Fruit fly (Drosophila melanogaster) whole organism, embryonic: ENCODE data around the gene foi.

Experiments
- CG12071 ChIP-seq: fragments of 200-800 bp; sonication (Bioruptor generic); optimal IDR thresholded peaks from 3 replicates; lab custom pipeline; 2018; ENCODE audit warnings: missing biosample characterization, mild to moderate bottlenecking, missing genetic modification characterization
- CG12104 ChIP-seq: fragments of 200-800 bp; sonication (Bioruptor generic); optimal IDR thresholded peaks from 3 replicates; lab custom pipeline; 2016; ENCODE audit warnings: missing biosample characterization, missing genetic modification characterization
- CG13123 ChIP-seq: fragments of 200-800 bp; sonication (Bioruptor generic); optimal IDR thresholded peaks from 2 replicates; lab custom pipeline; 2016; ENCODE audit warnings: missing biosample characterization, missing genetic modification characterization
- CG13775 ChIP-seq: fragments of 200-800 bp; sonication (Bioruptor generic); optimal IDR thresholded peaks from 3 replicates; lab custom pipeline; 2017; ENCODE audit warnings: missing biosample characterization, mild to moderate bottlenecking, missing genetic modification characterization
- CG15269 ChIP-seq: fragments of 200-800 bp; sonication (Bioruptor generic); optimal IDR thresholded peaks from 2 replicates; lab custom pipeline; 2018; ENCODE audit warnings: missing biosample characterization, mild to moderate bottlenecking, missing genetic modification characterization, moderate library complexity
- CG1529 ChIP-seq: fragments of 200-800 bp; sonication (Bioruptor generic); optimal IDR thresholded peaks from 3 replicates; lab custom pipeline; 2018; ENCODE audit warnings: missing biosample characterization, missing genetic modification characterization
- CG17568 ChIP-seq: fragments of 200-800 bp; sonication (Bioruptor generic); optimal IDR thresholded peaks from 2 replicates; lab custom pipeline; 2018; ENCODE audit warnings: missing biosample characterization, mild to moderate bottlenecking, missing genetic modification characterization, moderate library complexity
- CG17829 ChIP-seq: fragments of 200-800 bp; optimal IDR thresholded peaks from 2 replicates; lab custom pipeline; 2019; ENCODE audit warnings: missing biosample characterization, mild to moderate bottlenecking, missing genetic modification characterization, moderate library complexity
- CG1792 ChIP-seq: fragments of 200-800 bp; sonication (Bioruptor generic); optimal IDR thresholded peaks from 2 replicates; lab custom pipeline; 2016; ENCODE audit warnings: missing biosample characterization, missing genetic modification characterization
- CG18476 ChIP-seq: fragments of 200-800 bp; sonication (Bioruptor generic); optimal IDR thresholded peaks from 2 replicates; lab custom pipeline; 2016; ENCODE audit warnings: missing biosample characterization, mild to moderate bottlenecking, missing genetic modification characterization
- CG3281 ChIP-seq: fragments of 200-800 bp; sonication (Bioruptor generic); optimal IDR thresholded peaks from 3 replicates; lab custom pipeline; 2017; ENCODE audit warnings: missing biosample characterization, mild to moderate bottlenecking, missing genetic modification characterization
- CG4404 ChIP-seq: fragments of 200-800 bp; sonication (Bioruptor generic); IDR thresholded peaks from 2 replicates; pipeline ENCODE4 v1.3.6; 2022; ENCODE audit warnings: missing biosample characterization, missing genetic modification characterization
- CG6813 ChIP-seq: fragments of 200-800 bp; sonication (Bioruptor generic); optimal IDR thresholded peaks from 2 replicates; lab custom pipeline; 2017; ENCODE audit warnings: missing biosample characterization, missing genetic modification characterization, mild to moderate bottlenecking, moderate library complexity, missing genetic modification reagents
- CG7372 ChIP-seq: fragments of 200-800 bp; sonication (Bioruptor generic); IDR thresholded peaks from 2 replicates; pipeline ENCODE4 v1.3.6; 2022; ENCODE audit warnings: missing biosample characterization, missing genetic modification characterization
- CG7987 ChIP-seq: fragments of 200-800 bp; sonication (Bioruptor generic); optimal IDR thresholded peaks from 2 replicates; lab custom pipeline; 2018; ENCODE audit warnings: missing biosample characterization, mild to moderate bottlenecking, missing genetic modification characterization, moderate library complexity
- CG8359 ChIP-seq: fragments of 200-800 bp; sonication (Bioruptor generic); optimal IDR thresholded peaks from 2 replicates; lab custom pipeline; 2017; ENCODE audit warnings: missing biosample characterization, mild to moderate bottlenecking, missing genetic modification characterization, borderline replicate concordance
- CG9797 ChIP-seq: fragments of 200-800 bp; sonication (Bioruptor generic); optimal IDR thresholded peaks from 3 replicates; lab custom pipeline; 2018; ENCODE audit warnings: missing biosample characterization, mild to moderate bottlenecking, missing genetic modification characterization
- CG9817 ChIP-seq: fragments of 200-800 bp; sonication (Bioruptor generic); optimal IDR thresholded peaks from 2 replicates; lab custom pipeline; 2018; ENCODE audit warnings: missing biosample characterization, mild to moderate bottlenecking, missing genetic modification characterization, moderate library complexity
- CTCF ChIP-seq: fragments of 200-800 bp; sonication (Bioruptor generic); optimal IDR thresholded peaks from 2 replicates; lab custom pipeline; 2017; ENCODE audit warnings: missing biosample characterization, mild to moderate bottlenecking, missing genetic modification characterization, moderate library complexity
- Dip2 ChIP-seq: fragments of 200-800 bp; sonication (Bioruptor generic); IDR thresholded peaks from 2 replicates; pipeline ENCODE4 v1.3.6; 2022; ENCODE audit warnings: missing biosample characterization, missing genetic modification characterization
- Doc3 ChIP-seq: fragments of 200-800 bp; sonication (Bioruptor generic); IDR thresholded peaks from 3 replicates; pipeline ENCODE4 v1.3.6; 2022; ENCODE audit warnings: missing biosample characterization, missing genetic modification characterization; ENCODE audit not compliant: partially characterized antibody
- Ets97D ChIP-seq: fragments of 200-800 bp; sonication (Bioruptor generic); optimal IDR thresholded peaks from 3 replicates; lab custom pipeline; 2016; ENCODE audit warnings: missing biosample characterization, missing genetic modification characterization
- Fer3 ChIP-seq: fragments of 200-800 bp; sonication (Bioruptor generic); optimal IDR thresholded peaks from 2 replicates; lab custom pipeline; 2018; ENCODE audit warnings: missing biosample characterization, mild to moderate bottlenecking, missing genetic modification characterization, moderate library complexity
- HLHmδ ChIP-seq: fragments of 200-800 bp; sonication (Bioruptor generic); optimal IDR thresholded peaks from 2 replicates; lab custom pipeline; 2018; ENCODE audit warnings: missing biosample characterization, mild to moderate bottlenecking, missing genetic modification characterization, moderate library complexity
- MBD-R2 ChIP-seq: fragments of 200-800 bp; sonication (Bioruptor generic); IDR thresholded peaks from 2 replicates; pipeline ENCODE4 v1.3.6; 2022; ENCODE audit warnings: missing biosample characterization, missing genetic modification characterization
- Max ChIP-seq: fragments of 200-800 bp; sonication (Bioruptor generic); optimal IDR thresholded peaks from 2 replicates; lab custom pipeline; 2016; ENCODE audit warnings: missing biosample characterization, mild to moderate bottlenecking, missing genetic modification characterization
- NK7.1 ChIP-seq: fragments of 200-800 bp; sonication (Bioruptor generic); optimal IDR thresholded peaks from 3 replicates; lab custom pipeline; 2016; ENCODE audit warnings: missing biosample characterization, missing genetic modification characterization
- Nf-YB ChIP-seq: fragments of 200-800 bp; sonication (Bioruptor generic); optimal IDR thresholded peaks from 3 replicates; lab custom pipeline; 2019; ENCODE audit warnings: missing biosample characterization, mild to moderate bottlenecking, missing genetic modification characterization, moderate library complexity
- Oli ChIP-seq: fragments of 200-800 bp; sonication (Bioruptor generic); optimal IDR thresholded peaks from 2 replicates; lab custom pipeline; 2018; ENCODE audit warnings: missing biosample characterization, mild to moderate bottlenecking, missing genetic modification characterization, moderate library complexity
- Rx ChIP-seq: fragments of 200-800 bp; sonication (Bioruptor generic); IDR thresholded peaks from 2 replicates; pipeline ENCODE4 v1.3.6; 2022; ENCODE audit warnings: missing biosample characterization, missing genetic modification characterization
- Sox100B ChIP-seq: fragments of 200-800 bp; sonication (Bioruptor generic); optimal IDR thresholded peaks from 3 replicates; lab custom pipeline; 2018; ENCODE audit warnings: missing biosample characterization, mild to moderate bottlenecking, missing genetic modification characterization
- ac ChIP-seq: fragments of 200-800 bp; sonication (Bioruptor generic); optimal IDR thresholded peaks from 3 replicates; lab custom pipeline; 2017; ENCODE audit warnings: missing biosample characterization, mild to moderate bottlenecking, missing genetic modification characterization
- al ChIP-seq: fragments of 200-800 bp; sonication (Bioruptor generic); IDR thresholded peaks from 2 replicates; pipeline ENCODE4 v1.3.6; 2022; ENCODE audit warnings: missing biosample characterization, missing genetic modification characterization
- bbx ChIP-seq: fragments of 200-800 bp; sonication (Bioruptor generic); IDR thresholded peaks from 2 replicates; pipeline ENCODE4 v1.3.6; 2022; ENCODE audit warnings: missing biosample characterization, missing genetic modification characterization; ENCODE audit not compliant: partially characterized antibody
- cg ChIP-seq: fragments of 200-800 bp; sonication (Bioruptor generic); optimal IDR thresholded peaks from 3 replicates; lab custom pipeline; 2019; ENCODE audit warnings: missing biosample characterization, mild to moderate bottlenecking, missing genetic modification characterization, moderate library complexity
- dan ChIP-seq: fragments of 200-800 bp; sonication (Bioruptor generic); IDR thresholded peaks from 2 replicates; pipeline ENCODE4 v1.3.6; 2022; ENCODE audit warnings: missing biosample characterization, missing genetic modification characterization
- dpn ChIP-seq, 2 experiments: fragments of 200-800 bp; sonication (Bioruptor generic); optimal IDR thresholded peaks; 3 replicates each; lab custom pipeline; 2016; ENCODE audit warnings: missing biosample characterization in 2 of 2, missing genetic modification characterization in 2 of 2
- en ChIP-seq: fragments of 200-800 bp; sonication (Bioruptor generic); optimal IDR thresholded peaks from 2 replicates; lab custom pipeline; 2016; ENCODE audit warnings: missing biosample characterization, missing genetic modification characterization
- fd3F ChIP-seq: fragments of 200-800 bp; sonication (Bioruptor generic); optimal IDR thresholded peaks from 2 replicates; lab custom pipeline; 2018; ENCODE audit warnings: missing biosample characterization, mild to moderate bottlenecking, missing genetic modification characterization, moderate library complexity
- grau ChIP-seq: fragments of 200-800 bp; optimal IDR thresholded peaks from 3 replicates; lab custom pipeline; 2019; ENCODE audit warnings: missing biosample characterization, mild to moderate bottlenecking, missing genetic modification characterization, moderate library complexity
- gro ChIP-seq: fragments of 200-800 bp; sonication (Bioruptor generic); optimal IDR thresholded peaks from 2 replicates; lab custom pipeline; 2016; ENCODE audit warnings: missing biosample characterization, missing genetic modification characterization
- ham ChIP-seq: fragments of 200-800 bp; sonication (Bioruptor generic); IDR thresholded peaks from 2 replicates; pipeline ENCODE4 v1.3.6; 2022; ENCODE audit warnings: missing biosample characterization, missing genetic modification characterization
- lov ChIP-seq, 2 experiments: fragments of 200-800 bp in 1 of 2; fragments of >200 bp in 1 of 2; sonication (Bioruptor generic) in 1 of 2; IDR thresholded peaks in 1 of 2; optimal IDR thresholded peaks in 1 of 2; 2 replicates in 1 of 2; 3 replicates in 1 of 2; pipeline versions ENCODE4 v1.3.6 to Lab custom; 2017 to 2022; ENCODE audit warnings: missing biosample characterization in 1 of 2, missing genetic modification characterization in 1 of 2
- mld ChIP-seq: fragments of 200-800 bp; sonication (Bioruptor generic); IDR thresholded peaks from 3 replicates; pipeline ENCODE4 v1.3.6; 2022; ENCODE audit warnings: missing biosample characterization, missing genetic modification characterization; ENCODE audit not compliant: partially characterized antibody
- nau ChIP-seq: fragments of 200-800 bp; sonication (Bioruptor generic); optimal IDR thresholded peaks from 3 replicates; lab custom pipeline; 2017; ENCODE audit warnings: missing biosample characterization, mild to moderate bottlenecking, missing genetic modification characterization, missing genetic modification reagents
- pfk ChIP-seq: fragments of 200-800 bp; sonication (Bioruptor generic); optimal IDR thresholded peaks from 2 replicates; lab custom pipeline; 2018; ENCODE audit warnings: missing biosample characterization, mild to moderate bottlenecking, missing genetic modification characterization, moderate library complexity
- repo ChIP-seq: fragments of 200-800 bp; sonication (Bioruptor generic); optimal IDR thresholded peaks from 2 replicates; lab custom pipeline; 2016; ENCODE audit warnings: missing biosample characterization, missing genetic modification characterization
- salm ChIP-seq: fragments of 200-800 bp; sonication (Bioruptor generic); optimal IDR thresholded peaks from 2 replicates; lab custom pipeline; 2018; ENCODE audit warnings: missing biosample characterization, mild to moderate bottlenecking, missing genetic modification characterization
- sna ChIP-seq: fragments of 200-800 bp; sonication (Bioruptor generic); IDR thresholded peaks from 2 replicates; pipeline ENCODE4 v1.3.6; 2022; ENCODE audit warnings: missing biosample characterization, missing genetic modification characterization; ENCODE audit not compliant: partially characterized antibody
- stc ChIP-seq: fragments of 200-800 bp; sonication (Bioruptor generic); IDR thresholded peaks from 2 replicates; pipeline ENCODE4 v1.3.6; 2022; ENCODE audit warnings: missing biosample characterization, missing genetic modification characterization
- trem ChIP-seq: fragments of 200-800 bp; optimal IDR thresholded peaks from 3 replicates; lab custom pipeline; 2019; ENCODE audit warnings: missing biosample characterization, mild to moderate bottlenecking, missing genetic modification characterization, moderate library complexity

Gene foi

DNA sequence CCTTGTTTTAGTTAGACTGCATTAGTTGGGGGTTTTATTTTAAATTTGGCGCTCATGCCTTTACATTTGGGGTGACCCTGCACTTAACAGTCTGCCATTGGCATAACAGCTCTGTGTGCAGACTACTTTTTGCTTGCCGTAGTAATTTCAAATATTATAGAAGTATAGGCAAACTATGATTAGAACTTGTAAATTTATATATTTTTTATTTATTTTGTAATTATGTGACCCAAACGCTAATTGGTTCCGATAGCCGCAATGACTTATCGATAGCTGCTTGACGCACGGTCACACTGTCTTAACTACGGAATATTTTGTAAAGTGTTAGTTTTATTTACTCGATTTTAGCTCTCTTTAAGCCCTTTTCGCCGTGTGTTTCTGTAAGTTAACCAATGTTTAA, 19.7 kb downstream of the foi start, which contains the start of gene rhea (continued):
- TF ChIP-seq Nf-YB (peak; percentile 16), dpn (GFP tag; optimal IDR thresholded peaks at IDR 0.05; lab: Kevin White, UChicago) (peak in 1 of 2 experiments; percentile 39), ac (no peak), CG1529 (GFP tag; lab: Kevin White, UChicago) (no peak), CG12071 (GFP tag; lab: Kevin White, UChicago) (no peak), CG12104 (GFP tag; lab: Kevin White, UChicago) (no peak), HLHmδ (GFP tag; lab: Kevin White, UChicago) (no peak), NK7.1 (GFP tag; lab: Kevin White, UChicago) (no peak), CG9817 (no peak), Ets97D (GFP tag; lab: Kevin White, UChicago) (peak; percentile 25), CG3281 (GFP tag; lab: Kevin White, UChicago) (no peak), Rx (GFP tag; lab: Robert Waterston, UW) (no peak), grau (tag; lab: Kevin White, UChicago) (peak; percentile 24), MBD-R2 (GFP tag; lab: Robert Waterston, UW) (peak; percentile 50; the same call in 1 of the 2 replicates), Max (GFP tag; lab: Kevin White, UChicago) (no peak), pfk (no peak), Doc3 (peak; percentile 81), CG8359 (GFP tag; lab: Kevin White, UChicago) (no peak), nau (GFP tag; lab: Kevin White, UChicago) (no peak), cg (GFP tag; lab: Kevin White, UChicago) (no peak), CG1792 (GFP tag; lab: Kevin White, UChicago) (no peak), fd3F (GFP tag; lab: Kevin White, UChicago) (no peak), repo (GFP tag; lab: Kevin White, UChicago) (no peak), CG17829 (tag; lab: Kevin White, UChicago) (peak; percentile 57), CG15269 (tag; lab: Kevin White, UChicago) (peak; percentile 13), stc (no peak), CG4404 (GFP tag; lab: Robert Waterston, UW) (no peak), salm (no peak), bbx (peak; percentile 77), Sox100B (GFP tag; lab: Kevin White, UChicago) (no peak), CG9797 (GFP tag; lab: Kevin White, UChicago) (peak; percentile 82), CG13775 (GFP tag; lab: Kevin White, UChicago) (peak; percentile 37), mld (no peak), CG6813 (GFP tag; lab: Kevin White, UChicago) (no peak), dan (GFP tag; lab: Robert Waterston, UW) (no peak), Fer3 (tag; lab: Kevin White, UChicago) (no peak), CG7987 (GFP tag; lab: Kevin White, UChicago) (no peak), Oli (tag; lab: Kevin White, UChicago) (no peak), CG13123 (GFP tag; lab: Kevin White, UChicago) (no peak), CG18476 (GFP tag; lab: Kevin White, UChicago) (peak; percentile 24), gro (no peak), lov (optimal IDR thresholded peaks at IDR 0.05; lab: Kevin White, UChicago) (no peak), lov (GFP tag; IDR thresholded peaks at IDR 0.05; lab: Robert Waterston, UW) (no peak), CTCF (GFP tag; lab: Kevin White, UChicago) (peak; percentile 28), CG17568 (no peak), trem (tag; lab: Kevin White, UChicago) (peak; percentile 78), sna (GFP tag; lab: Robert Waterston, UW) (peak; percentile 67; the same call in 1 of the 2 replicates), ham (GFP tag; lab: Robert Waterston, UW) (no peak), en (no peak), al (GFP tag; lab: Robert Waterston, UW) (no peak), CG7372 (no peak), Dip2 (GFP tag; lab: Robert Waterston, UW) (no peak)
